Fruit fly (Drosophila melanogaster) whole organism, pupa: ENCODE results near the gene CG31913.

ENCODE experiments used
- CG10348 ChIP-seq: fragments of 200-800 bp; sonication (Bioruptor generic); IDR thresholded peaks from 2 replicates; pipeline ENCODE4 v1.3.6; 2022; ENCODE audit warnings: missing biosample characterization, missing genetic modification characterization
- CG13204 ChIP-seq: fragments of 200-800 bp; sonication (Bioruptor generic); optimal IDR thresholded peaks from 2 replicates; lab custom pipeline; 2018; ENCODE audit warnings: missing biosample characterization, mild to moderate bottlenecking, missing genetic modification characterization, moderate library complexity
- CG14655 ChIP-seq: fragments of 200-800 bp; sonication (Bioruptor generic); optimal IDR thresholded peaks from 3 replicates; lab custom pipeline; 2017; ENCODE audit warnings: mild to moderate bottlenecking, missing biosample characterization, missing genetic modification reagents, missing genetic modification characterization
- CG15710 ChIP-seq: fragments of 200-800 bp; sonication (Bioruptor generic); optimal IDR thresholded peaks from 2 replicates; lab custom pipeline; 2018; ENCODE audit warnings: missing biosample characterization, mild to moderate bottlenecking, missing genetic modification characterization, moderate library complexity
- CG32121 ChIP-seq: fragments of 200-800 bp; sonication (Bioruptor generic); IDR thresholded peaks from 2 replicates; pipeline ENCODE4 v1.3.6; 2022; ENCODE audit warnings: missing biosample characterization, missing genetic modification characterization
- CG34367 ChIP-seq: fragments of 200-800 bp; sonication (Bioruptor generic); optimal IDR thresholded peaks from 2 replicates; lab custom pipeline; 2018; ENCODE audit warnings: missing biosample characterization, mild to moderate bottlenecking, missing genetic modification characterization
- CG4496 ChIP-seq: fragments of 200-800 bp; sonication (Bioruptor generic); IDR thresholded peaks from 3 replicates; pipeline ENCODE4 v1.3.6; 2022; ENCODE audit warnings: missing biosample characterization, missing genetic modification characterization
- CG8159 ChIP-seq: fragments of 200-800 bp; sonication (Bioruptor generic); optimal IDR thresholded peaks from 3 replicates; lab custom pipeline; 2018; ENCODE audit warnings: missing biosample characterization, mild to moderate bottlenecking, missing genetic modification characterization, moderate library complexity
- CG8301 ChIP-seq: fragments of 200-800 bp; sonication (Bioruptor generic); optimal IDR thresholded peaks from 2 replicates; lab custom pipeline; 2018; ENCODE audit warnings: missing biosample characterization, mild to moderate bottlenecking, missing genetic modification characterization
- D1 ChIP-seq: fragments of 200-800 bp; sonication (Bioruptor generic); optimal IDR thresholded peaks from 2 replicates; lab custom pipeline; 2018; ENCODE audit warnings: missing biosample characterization, mild to moderate bottlenecking, missing genetic modification characterization, moderate library complexity
- EcR ChIP-seq: fragments of 200-800 bp; sonication (Bioruptor generic); optimal IDR thresholded peaks from 3 replicates; lab custom pipeline; 2019; ENCODE audit warnings: missing biosample characterization, missing genetic modification characterization, mild to moderate bottlenecking, moderate library complexity, missing genetic modification reagents
- Ets98B ChIP-seq: fragments of 200-800 bp; sonication (Bioruptor generic); IDR thresholded peaks from 2 replicates; pipeline ENCODE4 v1.3.6; 2022; ENCODE audit warnings: missing biosample characterization, missing genetic modification characterization
- Pif1A ChIP-seq: fragments of 200-800 bp; sonication (Bioruptor generic); optimal IDR thresholded peaks from 3 replicates; lab custom pipeline; 2016; ENCODE audit warnings: missing biosample characterization, missing genetic modification characterization
- Pif1B ChIP-seq: fragments of 200-800 bp; sonication (Bioruptor generic); optimal IDR thresholded peaks from 3 replicates; lab custom pipeline; 2016; ENCODE audit warnings: missing biosample characterization, missing genetic modification characterization
- fd96Ca ChIP-seq: fragments of 200-800 bp; sonication (Bioruptor generic); IDR thresholded peaks from 3 replicates; pipeline ENCODE4 v1.3.6; 2022; ENCODE audit warnings: missing biosample characterization, missing genetic modification characterization
- gl ChIP-seq: fragments of 200-800 bp; sonication (Bioruptor generic); optimal IDR thresholded peaks from 2 replicates; lab custom pipeline; 2018; ENCODE audit warnings: missing biosample characterization, mild to moderate bottlenecking, missing genetic modification characterization

The CG31913 gene

dm6 chr2L:5818343-5818742, 34.5 kb downstream of the CG31913 start, which contains the start of gene COX6CL:
TSS of gene COX6CL (minus strand) at chr2L:5818443.
- no peak for TF ChIP-seq Ets98B (GFP tag; lab: Robert Waterston, UW)
- no peak for TF ChIP-seq CG15710 (tag; lab: Kevin White, UChicago)
- TF ChIP-seq CG32121 (GFP tag; lab: Robert Waterston, UW), result no peak
- TF ChIP-seq fd96Ca, result no peak
- no peak for TF ChIP-seq Pif1A
- no peak for TF ChIP-seq CG34367 (tag; lab: Kevin White, UChicago)
- no peak for TF ChIP-seq CG14655 (GFP tag; lab: Kevin White, UChicago)
- no peak for TF ChIP-seq CG8301
- TF ChIP-seq, all 21 proteins: peak for 0

dm6 chr2L:5820930-5821329, 37.1 kb downstream of the CG31913 start:
- TF ChIP-seq CG13204 (GFP tag; lab: Kevin White, UChicago) (no peak), CG4496 (GFP tag; lab: Robert Waterston, UW) (no peak), CG14655 (GFP tag; lab: Kevin White, UChicago) (no peak), D1 (tag; lab: Kevin White, UChicago) (no peak), gl (tag; lab: Kevin White, UChicago) (no peak)

dm6 chr2L:5823704-5824103, 39.9 kb downstream of the CG31913 start, which contains the start of gene TrissinR:
TSS of gene TrissinR (plus strand) at chr2L:5824004.
- TF ChIP-seq D1 (tag; lab: Kevin White, UChicago) (no peak), CG34367 (tag; lab: Kevin White, UChicago) (no peak), EcR (GFP tag; lab: Kevin White, UChicago) (no peak), fd96Ca (no peak; the same call in 2 of the 3 replicates), CG10348 (GFP tag; lab: Robert Waterston, UW) (no peak), CG32121 (GFP tag; lab: Robert Waterston, UW) (no peak), Pif1B (GFP tag; lab: Kevin White, UChicago) (no peak), CG4496 (GFP tag; lab: Robert Waterston, UW) (no peak), CG8159 (tag; lab: Kevin White, UChicago) (no peak), CG8301 (no peak), Pif1A (no peak), CG15710 (tag; lab: Kevin White, UChicago) (no peak)
